Worm (Caenorhabditis elegans): ENCODE measurements around the gene ncl-1.

The ncl-1 gene

DNA sequence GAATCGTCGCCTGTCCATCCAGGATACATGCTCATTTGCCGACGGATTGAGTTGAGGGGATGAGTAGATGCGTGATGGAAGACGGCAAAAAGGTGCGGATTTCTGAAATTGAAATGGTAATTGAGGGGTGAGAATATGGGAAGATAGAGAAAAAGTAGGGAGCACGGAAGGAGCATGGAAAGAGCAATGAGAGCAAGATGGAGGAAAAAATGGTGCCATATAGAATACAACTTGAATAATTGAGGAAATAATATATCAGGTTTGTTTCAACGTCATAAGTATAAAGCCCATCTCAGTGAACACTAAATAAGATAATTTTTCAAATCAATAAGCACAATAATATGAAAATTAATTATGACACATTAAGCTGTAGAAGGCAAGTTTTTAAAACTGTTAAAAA is 63.8 kb downstream of the ncl-1 start, which contains the start of gene mab-5:
mab-5 (minus strand) TSS at position 101 of the 400 bp plus-strand sequence.
- TF ChIP-seq ceh-28 (tag; optimal IDR thresholded peaks at IDR 0.05) = no peak

DNA sequence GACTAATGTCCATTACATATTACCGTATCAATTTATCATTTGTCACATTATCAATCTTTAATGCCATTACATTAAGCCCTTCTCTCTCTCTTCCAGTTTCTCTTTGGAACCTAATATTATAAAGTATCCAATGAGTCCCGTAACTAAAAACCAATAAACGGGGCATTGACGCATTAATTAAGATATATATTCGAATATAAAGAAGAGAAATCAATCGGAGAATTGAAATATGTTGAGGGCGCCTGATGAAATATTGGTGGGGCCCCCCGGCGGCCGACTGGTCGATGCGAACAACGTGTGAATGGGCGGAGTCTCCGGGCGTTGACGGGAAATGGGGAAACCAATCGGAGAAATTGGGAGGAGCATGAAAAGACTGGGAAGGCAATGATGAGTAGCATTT is 64.7 kb downstream of the ncl-1 start:
- no peak for TF ChIP-seq daf-19 (GFP tag; conservative IDR thresholded peaks at IDR 0.05)
- TF ChIP-seq lin-15B (tag; optimal IDR thresholded peaks at IDR 0.05) = no peak
- TF ChIP-seq tag-97 (GFP tag; IDR thresholded peaks at IDR 0.05) = no peak
- no peak for TF ChIP-seq zfp-2 (tag; optimal IDR thresholded peaks at IDR 0.05)
- no peak for TF ChIP-seq egl-43 (GFP tag; IDR thresholded peaks at IDR 0.05)
- no peak for TF ChIP-seq skn-1 (tag; optimal IDR thresholded peaks at IDR 0.05)
- 0 out of 2 replicates have a peak, but pooled peaks have one; percentile 21 for TF ChIP-seq ceh-20 (GFP tag; IDR thresholded peaks at IDR 0.05)
- TF ChIP-seq lsy-2 (tag; optimal IDR thresholded peaks at IDR 0.05) = peak in 1 of 2 experiments; percentile 43
- TF ChIP-seq Y75B8A.6 (GFP tag; IDR thresholded peaks at IDR 0.05) = no peak
- 0 out of 2 replicates have a peak, but pooled peaks have one; percentile 23 for TF ChIP-seq tra-1 (GFP tag; IDR thresholded peaks at IDR 0.05)
- no peak for TF ChIP-seq dpl-1 (GFP tag; optimal IDR thresholded peaks at IDR 0.05)
- no peak for TF ChIP-seq ZK337.2 (GFP tag; IDR thresholded peaks at IDR 0.05)
- TF ChIP-seq duxl-1 (tag; optimal IDR thresholded peaks at IDR 0.05; ENCODE audit: poor library complexity) = peak; percentile 7
- no peak for TF ChIP-seq spr-1 (tag; optimal IDR thresholded peaks at IDR 0.05)

All from whole organism, L4 larva.